Worm (Caenorhabditis elegans) whole organism, early embryonic: ENCODE results near the gene Y51H4A.941.
A peak's percentile ranks its signal among the peaks of the same experiment; 100 is the strongest.

Experiments
- B0310.2 ChIP-seq: sonication (generic microtip); optimal IDR thresholded peaks from 2 replicates; lab custom pipeline; 2016; ENCODE audit warnings: mild to moderate bottlenecking, missing genetic modification characterization, missing compliant biosample characterization
- F13C5.2 ChIP-seq: sonication (generic microtip); optimal IDR thresholded peaks from 2 replicates; lab custom pipeline; 2017; ENCODE audit warnings: mild to moderate bottlenecking, missing genetic modification characterization, inconsistent platforms, missing compliant biosample characterization
- aly-1 ChIP-seq: sonication (generic microtip); optimal IDR thresholded peaks from 2 replicates; lab custom pipeline; 2016; ENCODE audit warnings: missing genetic modification characterization, missing compliant biosample characterization
- ama-1 ChIP-seq: fragments of 150-350 bp; optimal IDR thresholded peaks from 2 replicates; lab custom pipeline; 2014
- ceh-13 ChIP-seq: fragments of 200-800 bp; sonication (Bioruptor generic); optimal IDR thresholded peaks from 2 replicates; lab custom pipeline; 2018; ENCODE audit warnings: mild to moderate bottlenecking, missing genetic modification characterization, missing compliant biosample characterization
- ceh-36 ChIP-seq: sonication (generic microtip); optimal IDR thresholded peaks from 2 replicates; lab custom pipeline; 2016; ENCODE audit warnings: missing genetic modification characterization, inconsistent platforms, missing compliant biosample characterization
- ets-7 ChIP-seq: sonication (generic microtip); optimal IDR thresholded peaks from 2 replicates; lab custom pipeline; 2016; ENCODE audit warnings: missing genotype, missing genetic modification characterization, missing compliant biosample characterization
- flt-1 ChIP-seq: fragments of 200-800 bp; sonication (Bioruptor generic); IDR thresholded peaks from 2 replicates; pipeline ENCODE4 v1.3.6; 2022; ENCODE audit warnings: missing genetic modification characterization, missing compliant biosample characterization
- hmbx-1 ChIP-seq: sonication (generic microtip); optimal IDR thresholded peaks from 2 replicates; lab custom pipeline; 2016; ENCODE audit warnings: mild to moderate bottlenecking, missing genetic modification characterization, missing compliant biosample characterization
- hmg-4 ChIP-seq: fragments of 200-800 bp; sonication (Bioruptor generic); optimal IDR thresholded peaks from 2 replicates; lab custom pipeline; 2018; ENCODE audit warnings: mild to moderate bottlenecking, missing genetic modification characterization, missing compliant biosample characterization
- hnd-1 ChIP-seq: sonication (generic microtip); optimal IDR thresholded peaks from 2 replicates; lab custom pipeline; 2016; ENCODE audit warnings: missing genetic modification characterization, missing compliant biosample characterization
- pes-1 ChIP-seq: fragments of 200-800 bp; sonication (Bioruptor generic); IDR thresholded peaks from 2 replicates; pipeline ENCODE4 v1.3.6; 2022; ENCODE audit warnings: missing genetic modification reagents, missing genetic modification characterization, missing compliant biosample characterization
- scrt-1 ChIP-seq: fragments of 200-800 bp; sonication (Bioruptor generic); IDR thresholded peaks from 2 replicates; pipeline ENCODE4 v1.3.6; 2022; ENCODE audit warnings: missing genetic modification characterization, missing compliant biosample characterization
- sea-1 ChIP-seq: fragments of 200-800 bp; sonication (Bioruptor generic); conservative IDR thresholded peaks from 2 replicates; pipeline ENCODE4 v1.3.6; 2022; ENCODE audit warnings: missing genetic modification characterization, missing compliant biosample characterization
- tbx-11 ChIP-seq: fragments of 200-800 bp; sonication (Bioruptor generic); IDR thresholded peaks from 2 replicates; pipeline ENCODE4 v1.3.6; 2022; ENCODE audit warnings: missing genetic modification characterization, missing compliant biosample characterization
- tbx-37 ChIP-seq: fragments of 200-800 bp; sonication (Bioruptor generic); conservative IDR thresholded peaks from 2 replicates; pipeline ENCODE4 v1.3.6; 2022; ENCODE audit warnings: missing genetic modification reagents, missing genetic modification characterization, missing compliant biosample characterization
- tra-4 ChIP-seq: sonication (generic microtip); optimal IDR thresholded peaks from 2 replicates; lab custom pipeline; 2017; ENCODE audit warnings: missing genetic modification characterization, missing compliant biosample characterization

Y51H4A.941 gene

DNA sequence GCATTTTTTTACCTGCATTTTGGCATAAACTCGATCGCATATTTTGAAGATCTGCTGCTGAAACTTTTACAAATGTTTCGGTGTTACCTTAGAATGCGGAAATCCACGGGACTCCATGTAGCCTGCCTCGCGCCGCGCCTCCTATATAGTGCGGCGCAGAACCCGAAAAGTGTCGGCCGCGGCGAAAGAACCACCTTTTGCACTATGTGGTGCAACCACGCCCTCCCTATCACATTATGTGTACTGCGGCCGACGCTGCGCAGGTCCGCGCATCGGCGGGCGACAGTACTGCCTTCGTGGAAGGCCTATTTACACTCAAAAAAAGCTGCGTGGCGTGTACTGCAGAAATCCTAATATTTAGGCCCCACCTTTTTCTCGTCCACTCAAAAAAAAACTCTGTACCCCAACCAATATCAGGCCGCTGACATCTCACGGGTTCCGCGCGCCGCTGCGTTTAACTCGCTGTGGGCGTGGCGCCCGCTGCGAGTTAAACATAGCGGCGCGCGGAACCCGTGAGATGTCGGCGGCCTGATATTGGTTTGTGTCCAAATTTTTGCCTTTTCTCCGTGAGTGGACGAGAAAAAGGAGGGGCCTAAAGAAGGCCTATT lies 27.6 kb upstream of the Y51H4A.941 start:
- TF ChIP-seq tra-4 (no peak), ets-7 (tag; lab: Kevin White, UChicago) (no peak), sea-1 (GFP tag; lab: Robert Waterston, UW) (no peak), F13C5.2 (tag; lab: Kevin White, UChicago) (no peak), scrt-1 (GFP tag; lab: Robert Waterston, UW) (no peak), pes-1 (GFP tag; lab: Robert Waterston, UW) (no peak)

DNA sequence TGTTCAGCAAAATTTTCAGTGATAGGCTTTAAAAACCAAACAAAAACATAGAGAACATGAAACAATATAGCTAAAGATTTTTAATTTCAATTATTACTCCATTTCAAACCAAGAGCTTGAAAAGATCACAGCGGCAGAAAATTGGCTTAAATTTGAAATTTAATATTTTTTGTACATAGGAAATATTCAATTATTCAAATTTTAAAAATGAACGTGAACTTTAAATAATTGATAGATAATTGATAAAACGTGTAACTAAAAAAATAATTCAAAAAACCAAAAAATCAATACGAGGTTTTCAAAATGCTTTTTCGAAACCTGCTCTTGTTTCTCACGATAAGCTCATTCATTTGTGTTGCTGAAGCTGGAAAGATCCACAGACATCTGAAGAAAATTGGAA lies 25.9 kb upstream of the Y51H4A.941 start, which contains the start of gene Y51H4A.22:
Gene Y51H4A.22 (plus strand): TSS at position 301 of the 400 bp plus-strand sequence.
- TF ChIP-seq aly-1 (tag; lab: Kevin White, UChicago) (no peak), tbx-11 (GFP tag; lab: Robert Waterston, UW) (no peak), ceh-36 (no peak), B0310.2 (tag; lab: Kevin White, UChicago) (no peak), ets-7 (tag; lab: Kevin White, UChicago) (no peak), ceh-13 (GFP tag; lab: Kevin White, UChicago) (no peak), F13C5.2 (tag; lab: Kevin White, UChicago) (no peak), tbx-37 (GFP tag; lab: Robert Waterston, UW) (no peak)

DNA sequence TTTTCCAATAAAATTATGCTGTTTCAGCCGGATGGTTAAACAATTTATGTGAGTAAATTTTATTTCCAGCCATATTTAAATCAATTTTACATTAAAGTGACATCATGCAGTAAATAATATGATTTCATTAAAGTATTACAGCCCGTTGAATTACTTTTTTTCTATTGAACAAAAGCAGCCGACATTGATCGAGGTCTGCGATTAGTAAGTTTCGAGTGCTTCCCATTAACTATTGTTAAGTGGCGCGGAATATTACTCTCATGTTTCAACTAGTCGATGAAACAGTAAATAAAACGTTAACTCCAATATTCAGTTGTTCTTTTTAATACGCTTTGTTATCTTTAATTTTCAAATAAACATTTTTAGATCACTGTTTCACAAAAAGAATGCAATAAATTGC lies 24.2 kb upstream of the Y51H4A.941 start:
- no peak for TF ChIP-seq hnd-1
- no peak for TF ChIP-seq ceh-36
- no peak for TF ChIP-seq scrt-1 (GFP tag; lab: Robert Waterston, UW)
- no peak for TF ChIP-seq tbx-11 (GFP tag; lab: Robert Waterston, UW)

DNA sequence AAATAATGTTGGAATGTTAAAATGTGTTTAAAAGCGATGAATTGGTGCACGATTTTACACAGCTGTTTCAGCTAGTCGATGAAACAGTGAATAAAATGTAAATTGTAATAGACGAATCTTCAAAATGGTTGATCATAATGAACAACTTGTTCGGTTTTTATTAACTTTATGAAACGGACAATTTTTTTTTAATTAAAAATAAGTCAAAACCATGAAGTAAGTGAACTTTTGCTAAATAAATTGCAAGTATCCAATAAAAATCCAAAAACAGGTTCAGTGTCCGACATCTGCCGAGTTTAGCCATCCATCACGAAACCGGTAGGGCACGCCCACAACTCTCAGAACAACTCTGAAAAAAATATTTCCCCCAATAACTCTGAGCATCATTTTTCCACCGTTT lies 15.8 kb upstream of the Y51H4A.941 start:
- TF ChIP-seq aly-1 (tag; lab: Kevin White, UChicago) (no peak), hmbx-1 (no peak), F13C5.2 (tag; lab: Kevin White, UChicago) (no peak), hmg-4 (no peak), ceh-13 (GFP tag; lab: Kevin White, UChicago) (no peak), tbx-11 (GFP tag; lab: Robert Waterston, UW) (no peak), hnd-1 (no peak), tra-4 (no peak), tbx-37 (GFP tag; lab: Robert Waterston, UW) (no peak), B0310.2 (tag; lab: Kevin White, UChicago) (no peak), ceh-36 (no peak), sea-1 (GFP tag; lab: Robert Waterston, UW) (no peak), flt-1 (GFP tag; lab: Robert Waterston, UW) (no peak), ets-7 (tag; lab: Kevin White, UChicago) (no peak), ama-1 (lab: Kevin White, UChicago) (no peak), pes-1 (GFP tag; lab: Robert Waterston, UW) (no peak), scrt-1 (GFP tag; lab: Robert Waterston, UW) (no peak)

DNA sequence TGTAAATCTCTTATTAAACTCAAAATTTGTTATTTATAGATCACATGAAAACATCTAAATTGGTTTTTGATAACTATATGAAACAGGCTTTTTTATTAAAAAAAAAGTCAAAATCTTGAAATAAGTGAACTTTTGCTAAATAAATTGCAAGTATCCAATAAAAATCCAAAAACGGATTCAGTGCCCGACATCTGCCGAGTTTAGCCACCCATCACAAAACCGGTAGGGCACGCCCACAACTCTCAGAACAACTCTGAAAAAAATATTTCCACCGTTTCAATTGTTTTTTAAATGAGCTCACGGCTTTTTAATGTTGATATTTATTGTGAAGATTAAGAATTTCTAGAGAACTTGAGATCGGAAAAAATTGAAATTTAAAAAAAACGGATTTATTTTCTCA lies 15.2 kb upstream of the Y51H4A.941 start:
- TF ChIP-seq aly-1 (tag; lab: Kevin White, UChicago) (no peak), ets-7 (tag; lab: Kevin White, UChicago) (no peak), ama-1 (lab: Kevin White, UChicago) (no peak), tbx-37 (GFP tag; lab: Robert Waterston, UW) (no peak), pes-1 (GFP tag; lab: Robert Waterston, UW) (no peak), hnd-1 (no peak), scrt-1 (GFP tag; lab: Robert Waterston, UW) (no peak), hmg-4 (no peak), tra-4 (no peak), B0310.2 (tag; lab: Kevin White, UChicago) (no peak), flt-1 (GFP tag; lab: Robert Waterston, UW) (no peak), ceh-13 (GFP tag; lab: Kevin White, UChicago) (no peak)

DNA sequence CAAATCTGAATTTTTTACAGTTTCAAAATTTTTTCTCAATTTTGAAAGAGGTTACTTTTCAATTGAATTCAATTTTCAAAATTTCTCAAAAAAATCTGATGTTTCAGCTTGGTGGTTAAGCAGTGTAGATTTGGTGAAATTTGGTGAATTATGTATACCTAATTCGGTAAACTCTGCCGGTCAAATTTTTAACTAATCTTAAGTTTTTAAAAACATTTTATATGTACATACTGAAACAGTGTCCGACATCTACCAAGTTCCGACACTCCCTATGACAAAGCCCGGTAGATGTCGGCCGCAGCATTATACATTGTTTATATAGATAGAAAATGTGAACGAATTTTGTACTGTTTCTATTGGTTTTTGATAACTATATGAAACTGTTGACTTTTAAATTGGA lies 12.5 kb upstream of the Y51H4A.941 start:
- TF ChIP-seq ceh-13 (GFP tag; lab: Kevin White, UChicago) = no peak
- no peak for TF ChIP-seq sea-1 (GFP tag; lab: Robert Waterston, UW)
- TF ChIP-seq ceh-36 = no peak
- no peak for TF ChIP-seq tra-4
- TF ChIP-seq B0310.2 (tag; lab: Kevin White, UChicago) = no peak
- no peak for TF ChIP-seq hmg-4
- no peak for TF ChIP-seq F13C5.2 (tag; lab: Kevin White, UChicago)
- TF ChIP-seq hmbx-1 = no peak
- TF ChIP-seq flt-1 (GFP tag; lab: Robert Waterston, UW) = no peak
- TF ChIP-seq hnd-1 = no peak
- TF ChIP-seq ets-7 (tag; lab: Kevin White, UChicago) = no peak
- TF ChIP-seq tbx-37 (GFP tag; lab: Robert Waterston, UW) = no peak
- TF ChIP-seq pes-1 (GFP tag; lab: Robert Waterston, UW) = no peak
- no peak for TF ChIP-seq aly-1 (tag; lab: Kevin White, UChicago)
- no peak for TF ChIP-seq ama-1 (lab: Kevin White, UChicago)
- TF ChIP-seq scrt-1 (GFP tag; lab: Robert Waterston, UW) = no peak

DNA sequence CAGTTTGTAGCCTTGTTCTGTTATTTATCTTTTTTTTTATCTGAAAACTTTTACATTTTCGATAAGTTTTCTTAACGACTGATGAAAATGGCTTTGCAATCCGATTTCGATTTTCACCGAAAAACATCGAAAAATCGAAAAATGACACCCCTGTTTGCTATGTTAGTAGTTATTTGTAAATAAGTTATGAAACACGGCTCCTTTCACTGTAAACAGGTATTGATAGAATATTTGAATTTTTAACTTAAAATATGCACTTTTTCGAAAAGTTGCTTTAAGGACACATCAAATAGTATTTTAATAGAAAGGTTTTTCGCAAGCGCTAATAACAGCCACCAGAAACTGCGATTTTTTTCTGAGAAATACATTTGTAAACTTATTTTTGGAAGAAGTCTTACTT lies 2.0 kb upstream of the Y51H4A.941 start:
- TF ChIP-seq hmbx-1 = no peak
- no peak for TF ChIP-seq hmg-4
- TF ChIP-seq aly-1 (tag; lab: Kevin White, UChicago) = no peak
- no peak for TF ChIP-seq hnd-1
- TF ChIP-seq sea-1 (GFP tag; lab: Robert Waterston, UW) = no peak
- no peak for TF ChIP-seq ceh-13 (GFP tag; lab: Kevin White, UChicago)
- TF ChIP-seq B0310.2 (tag; lab: Kevin White, UChicago) = no peak

DNA sequence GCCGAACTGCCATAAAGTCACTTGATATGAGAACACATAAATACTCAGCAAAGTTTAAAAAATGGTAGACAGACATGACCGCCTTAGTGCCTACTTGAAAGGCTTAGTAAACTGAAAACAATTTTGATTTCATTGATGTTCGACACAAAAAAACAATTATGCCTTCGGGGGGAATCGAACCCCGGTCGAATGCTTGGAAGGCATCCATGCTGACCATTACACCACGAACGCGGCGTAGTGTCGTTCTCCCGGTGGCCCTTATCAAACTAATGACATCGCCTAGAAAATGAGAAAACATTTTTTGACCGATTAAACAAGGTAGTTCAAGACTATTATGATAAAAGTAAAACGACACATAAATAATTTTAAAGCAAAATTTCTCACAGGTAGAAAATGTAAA lies 10.2 kb downstream of the Y51H4A.941 start:
- peak; percentile 54; the same call in 1 of the 2 replicates for TF ChIP-seq tbx-11 (GFP tag; lab: Robert Waterston, UW)
- no peak for TF ChIP-seq tra-4
- TF ChIP-seq ceh-36 = peak; percentile 57
- TF ChIP-seq ceh-13 (GFP tag; lab: Kevin White, UChicago) = peak; percentile 48
- TF ChIP-seq sea-1 (GFP tag; lab: Robert Waterston, UW) = 0 out of 2 replicates have a peak, but pooled peaks have one; percentile 17
- peak; percentile 8 for TF ChIP-seq B0310.2 (tag; lab: Kevin White, UChicago)
- no peak for TF ChIP-seq ama-1 (lab: Kevin White, UChicago)
- TF ChIP-seq hmbx-1 = no peak
- TF ChIP-seq tbx-37 (GFP tag; lab: Robert Waterston, UW) = peak; percentile 56; the same call in 1 of the 2 replicates
- TF ChIP-seq F13C5.2 (tag; lab: Kevin White, UChicago) = peak; percentile 25
- TF ChIP-seq aly-1 (tag; lab: Kevin White, UChicago) = peak; percentile 6
- TF ChIP-seq flt-1 (GFP tag; lab: Robert Waterston, UW) = peak; percentile 75
- TF ChIP-seq pes-1 (GFP tag; lab: Robert Waterston, UW) = peak; percentile 77
- no peak for TF ChIP-seq hmg-4
- TF ChIP-seq hnd-1 = peak; percentile 30
- peak; percentile 69; the same call in 1 of the 2 replicates for TF ChIP-seq scrt-1 (GFP tag; lab: Robert Waterston, UW)
